Fruit fly (Drosophila melanogaster): ENCODE measurements around the gene Blos2.

Gene Blos2

DNA sequence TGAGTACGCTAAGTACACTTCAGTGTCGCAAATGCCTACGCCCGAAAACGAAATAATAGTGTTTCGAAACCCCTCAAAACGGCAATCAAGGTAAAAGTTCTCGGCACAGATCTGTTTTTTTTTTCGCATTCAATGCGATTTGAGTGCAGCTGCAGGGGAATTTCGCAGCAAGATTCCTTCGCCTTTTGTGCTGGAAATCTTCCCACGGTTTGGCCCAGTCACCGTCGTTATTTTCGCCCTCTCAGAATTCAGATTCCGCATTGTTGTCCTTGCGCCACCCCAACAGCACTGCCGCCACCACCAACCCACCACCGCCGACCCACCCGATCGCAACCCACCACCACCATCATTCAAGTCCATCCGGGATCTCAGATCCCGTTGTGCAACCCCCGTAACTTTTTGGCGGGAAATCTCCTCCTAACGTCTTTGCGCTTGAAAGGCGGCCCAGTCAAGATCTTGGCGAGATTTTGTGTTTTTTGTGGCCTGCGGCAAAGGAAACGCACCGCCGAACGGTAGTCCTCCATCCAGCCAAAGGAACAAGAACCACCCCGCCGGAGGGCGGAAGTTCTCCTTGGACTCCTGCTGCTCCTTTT is 49.7 kb upstream of the Blos2 start (continued):
- TF ChIP-seq CG14710 (tag; optimal IDR thresholded peaks at IDR 0.05) (no peak), ind (GFP tag; optimal IDR thresholded peaks at IDR 0.05) (no peak), mld (GFP tag; IDR thresholded peaks at IDR 0.05; ENCODE audit: partially characterized antibody) (peak; percentile 80), Bgb (GFP tag; IDR thresholded peaks at IDR 0.05; ENCODE audit: partially characterized antibody) (peak; percentile 76; the same call in 1 of the 2 replicates), CG1024 (GFP tag; IDR thresholded peaks at IDR 0.05) (no peak), amos (GFP tag; IDR thresholded peaks at IDR 0.05; ENCODE audit: partially characterized antibody) (peak; percentile 40; the same call in 1 of the 2 replicates), BEAF-32 (GFP tag; optimal IDR thresholded peaks at IDR 0.05) (no peak), CG8281 (tag; optimal IDR thresholded peaks at IDR 0.05) (no peak), CG11398 (GFP tag; optimal IDR thresholded peaks at IDR 0.05) (no peak), HHEX (GFP tag; optimal IDR thresholded peaks at IDR 0.05) (no peak), Opbp (GFP tag; IDR thresholded peaks at IDR 0.05; ENCODE audit: partially characterized antibody) (peak; percentile 91; the same call in 2 of the 3 replicates), CG12236 (GFP tag; optimal IDR thresholded peaks at IDR 0.05) (no peak), MESR4 (GFP tag; optimal IDR thresholded peaks at IDR 0.05) (no peak), TFAM (GFP tag; optimal IDR thresholded peaks at IDR 0.05) (no peak), CG8924 (tag; optimal IDR thresholded peaks at IDR 0.05) (no peak), D (optimal IDR thresholded peaks at IDR 0.05) (peak; percentile 54), D (GFP tag; optimal IDR thresholded peaks at IDR 0.05) (no peak), dysf (GFP tag; IDR thresholded peaks at IDR 0.05) (0 out of 3 replicates have a peak, but pooled peaks have one; percentile 10), Dp (GFP tag; optimal IDR thresholded peaks at IDR 0.05) (no peak), Eip74EF (GFP tag; optimal IDR thresholded peaks at IDR 0.05) (no peak), Asciz (GFP tag; optimal IDR thresholded peaks at IDR 0.05) (no peak), CG11504 (tag; optimal IDR thresholded peaks at IDR 0.05) (no peak), az2 (GFP tag; optimal IDR thresholded peaks at IDR 0.05) (no peak), tna (GFP tag; IDR thresholded peaks at IDR 0.05; ENCODE audit: partially characterized antibody) (peak; percentile 58), vnd (GFP tag; IDR thresholded peaks at IDR 0.05; ENCODE audit: partially characterized antibody) (peak; percentile 30; the same call in 1 of the 3 replicates), CG10654 (GFP tag; optimal IDR thresholded peaks at IDR 0.05) (no peak), Nf-YA (GFP tag; IDR thresholded peaks at IDR 0.05) (no peak), sc (optimal IDR thresholded peaks at IDR 0.05) (no peak), sc (GFP tag; optimal IDR thresholded peaks at IDR 0.05) (no peak), Fer1 (GFP tag; optimal IDR thresholded peaks at IDR 0.05) (no peak), CG17802 (tag; optimal IDR thresholded peaks at IDR 0.05) (no peak), cas (GFP tag; IDR thresholded peaks at IDR 0.05) (no peak), Rfx (GFP tag; IDR thresholded peaks at IDR 0.05) (no peak), Adf1 (GFP tag; IDR thresholded peaks at IDR 0.05) (no peak), Doc3 (GFP tag; IDR thresholded peaks at IDR 0.05; ENCODE audit: partially characterized antibody) (no peak), Atf6 (GFP tag; IDR thresholded peaks at IDR 0.05) (no peak), HLH3B (GFP tag; IDR thresholded peaks at IDR 0.05) (no peak), NfI (GFP tag; optimal IDR thresholded peaks at IDR 0.05) (no peak), E2f2 (GFP tag; IDR thresholded peaks at IDR 0.05) (no peak), GATAe (GFP tag; conservative IDR thresholded peaks at IDR 0.05) (no peak), sens (GFP tag) (no peak), nerfin-2 (GFP tag; IDR thresholded peaks at IDR 0.05; ENCODE audit: partially characterized antibody) (peak; percentile 61; the same call in 1 of the 2 replicates), knrl (GFP tag; IDR thresholded peaks at IDR 0.05; ENCODE audit: partially characterized antibody) (no peak), sd (tag; optimal IDR thresholded peaks at IDR 0.05) (peak; percentile 81), pb (GFP tag; optimal IDR thresholded peaks at IDR 0.05) (no peak), CG34376 (GFP tag; optimal IDR thresholded peaks at IDR 0.05) (no peak), Ravus (GFP tag; IDR thresholded peaks at IDR 0.05) (no peak), D19B (GFP tag; optimal IDR thresholded peaks at IDR 0.05) (no peak), grn (GFP tag; optimal IDR thresholded peaks at IDR 0.05) (no peak), CG11085 (GFP tag; IDR thresholded peaks at IDR 0.05) (no peak)
